Fruit fly (Drosophila melanogaster): ENCODE results near the gene CycJ.
A peak's percentile ranks its signal among the peaks of the same experiment; 100 is the strongest.

The CycJ gene

DNA sequence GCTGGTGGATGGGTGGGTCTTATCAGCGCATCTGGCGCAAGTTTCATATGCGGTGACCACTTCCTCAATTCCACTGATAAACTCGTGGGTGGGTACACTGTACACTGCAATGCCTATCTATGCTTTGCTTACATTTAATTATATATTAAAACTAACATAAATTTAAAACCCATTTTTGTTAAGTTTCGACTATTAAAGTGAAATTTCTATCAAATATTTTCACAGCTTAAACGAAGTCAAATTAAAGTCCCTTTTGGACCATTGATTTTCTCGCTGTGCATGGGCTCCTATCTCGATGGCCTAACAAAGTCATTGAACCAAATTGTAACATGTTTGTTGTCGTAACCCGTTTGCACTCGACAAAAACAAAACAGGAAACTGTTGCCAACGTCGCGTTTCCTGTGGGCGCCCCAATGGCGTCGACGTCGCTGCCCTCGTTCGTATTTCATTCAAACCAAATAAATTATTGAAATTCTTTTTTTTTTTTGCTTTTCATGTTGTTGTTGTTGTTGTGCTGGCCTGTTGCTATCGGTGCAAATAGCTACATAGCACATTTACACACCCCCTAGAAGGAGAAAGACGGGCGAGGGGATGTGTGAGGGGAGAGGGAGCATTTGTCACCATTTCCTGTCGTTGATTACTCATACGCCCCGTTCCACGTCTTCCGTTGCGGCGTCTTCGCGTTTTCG is 33.4 kb upstream of the CycJ start (continued):
- peak; percentile 31 for TF ChIP-seq Spps (tag; optimal IDR thresholded peaks at IDR 0.05)
- peak; percentile 60 for TF ChIP-seq CG43689 (GFP tag; IDR thresholded peaks at IDR 0.05)
- peak; percentile 58 for TF ChIP-seq croc (GFP tag; conservative IDR thresholded peaks at IDR 0.05)
- peak; percentile 89 for TF ChIP-seq CG13424 (tag; optimal IDR thresholded peaks at IDR 0.05)
- no peak for TF ChIP-seq CG2129 (GFP tag; IDR thresholded peaks at IDR 0.05; ENCODE audit: partially characterized antibody)
- TF ChIP-seq ftz-f1 (GFP tag; optimal IDR thresholded peaks at IDR 0.05): peak; percentile 7
- peak; percentile 90 for TF ChIP-seq CG15269 (tag; optimal IDR thresholded peaks at IDR 0.05)
- peak; percentile 74 for TF ChIP-seq CG12155 (GFP tag; optimal IDR thresholded peaks at IDR 0.05)
- TF ChIP-seq CG16813 (GFP tag; IDR thresholded peaks at IDR 0.05; ENCODE audit: partially characterized antibody): no peak
- TF ChIP-seq tap (tag; optimal IDR thresholded peaks at IDR 0.05): peak; percentile 87
- peak; percentile 73 for TF ChIP-seq CG1603 (tag; optimal IDR thresholded peaks at IDR 0.05)
- TF ChIP-seq crp (GFP tag; optimal IDR thresholded peaks at IDR 0.05): peak in 1 of 2 experiments; percentile 38
- no peak for TF ChIP-seq Opbp (GFP tag; IDR thresholded peaks at IDR 0.05; ENCODE audit: partially characterized antibody)
- peak; percentile 62; the same call in 1 of the 3 replicates for TF ChIP-seq Mrtf (GFP tag; IDR thresholded peaks at IDR 0.05)
- TF ChIP-seq row (GFP tag; IDR thresholded peaks at IDR 0.05): peak; percentile 94
- peak; percentile 73 for TF ChIP-seq toy (GFP tag; IDR thresholded peaks at IDR 0.05)
- peak; percentile 82 for TF ChIP-seq Dek (tag; optimal IDR thresholded peaks at IDR 0.05)
- no peak for TF ChIP-seq sna (GFP tag; IDR thresholded peaks at IDR 0.05; ENCODE audit: partially characterized antibody)
- no peak for TF ChIP-seq maf-S (GFP tag; optimal IDR thresholded peaks at IDR 0.05)
- peak; percentile 60 for TF ChIP-seq CG18476 (GFP tag; optimal IDR thresholded peaks at IDR 0.05)
- peak; percentile 4 for TF ChIP-seq tup (GFP tag; optimal IDR thresholded peaks at IDR 0.05)
- peak; percentile 91 for TF ChIP-seq vvl (GFP tag; IDR thresholded peaks at IDR 0.05)
- TF ChIP-seq CG3163 (GFP tag; optimal IDR thresholded peaks at IDR 0.05): no peak
- peak; percentile 84 for TF ChIP-seq CG10209 (GFP tag; optimal IDR thresholded peaks at IDR 0.05)
- TF ChIP-seq trem (tag; optimal IDR thresholded peaks at IDR 0.05): peak; percentile 38
- no peak for TF ChIP-seq btn (GFP tag; optimal IDR thresholded peaks at IDR 0.05)
- TF ChIP-seq vnd (GFP tag; IDR thresholded peaks at IDR 0.05; ENCODE audit: partially characterized antibody): no peak
- peak; percentile 16 for TF ChIP-seq CG17802 (tag; optimal IDR thresholded peaks at IDR 0.05)
- TF ChIP-seq Dbx (GFP tag; IDR thresholded peaks at IDR 0.05): peak; percentile 84
- no peak for TF ChIP-seq pan (optimal IDR thresholded peaks at IDR 0.05)
- peak in 1 of 2 experiments; percentile 88 for TF ChIP-seq pan (GFP tag; optimal IDR thresholded peaks at IDR 0.05 in 1 of 2, IDR thresholded peaks at IDR 0.05 in 1 of 2)
- peak; percentile 69 for TF ChIP-seq CG10979 (tag; optimal IDR thresholded peaks at IDR 0.05)
- TF ChIP-seq CG7372 (GFP tag; IDR thresholded peaks at IDR 0.05): peak; percentile 76
- TF ChIP-seq vfl (GFP tag; optimal IDR thresholded peaks at IDR 0.05): peak; percentile 24
- TF ChIP-seq zfh1 (GFP tag; IDR thresholded peaks at IDR 0.05): peak; percentile 84
- TF ChIP-seq CG9609 (GFP tag; optimal IDR thresholded peaks at IDR 0.05): peak; percentile 12
- TF ChIP-seq CG12744 (GFP tag; optimal IDR thresholded peaks at IDR 0.05): peak; percentile 27
- no peak for TF ChIP-seq insv (GFP tag; optimal IDR thresholded peaks at IDR 0.05)
- peak; percentile 72 for TF ChIP-seq CG4820 (GFP tag; optimal IDR thresholded peaks at IDR 0.05)
- TF ChIP-seq Hmx (GFP tag; optimal IDR thresholded peaks at IDR 0.05): no peak
- TF ChIP-seq CG15601 (tag; optimal IDR thresholded peaks at IDR 0.05): peak; percentile 65
- peak; percentile 70 for TF ChIP-seq CG12071 (GFP tag; optimal IDR thresholded peaks at IDR 0.05)
- no peak for TF ChIP-seq Dll (GFP tag; IDR thresholded peaks at IDR 0.05; ENCODE audit: partially characterized antibody)
- TF ChIP-seq TFAM (GFP tag; optimal IDR thresholded peaks at IDR 0.05): peak; percentile 45
- TF ChIP-seq CG7271 (tag; optimal IDR thresholded peaks at IDR 0.05): no peak
- TF ChIP-seq Hsf (GFP tag; optimal IDR thresholded peaks at IDR 0.05): peak; percentile 61
- no peak for TF ChIP-seq sc (optimal IDR thresholded peaks at IDR 0.05)
- TF ChIP-seq sc (GFP tag; optimal IDR thresholded peaks at IDR 0.05): peak; percentile 56
- TF ChIP-seq CG9727 (GFP tag; optimal IDR thresholded peaks at IDR 0.05): peak; percentile 82
